Fruit fly (Drosophila melanogaster) whole organism, embryonic: ENCODE results near the gene bor.
A peak's percentile ranks its signal among the peaks of the same experiment; 100 is the strongest.

Source experiments
- Blimp-1 ChIP-seq: fragments of 200-800 bp; sonication (Bioruptor generic); optimal IDR thresholded peaks from 3 replicates; lab custom pipeline; 2018; ENCODE audit warnings: missing biosample characterization, missing genetic modification characterization, mild to moderate bottlenecking, moderate library complexity, missing genetic modification reagents
- BtbVII ChIP-seq: fragments of 200-800 bp; sonication (Bioruptor generic); optimal IDR thresholded peaks from 3 replicates; lab custom pipeline; 2017; ENCODE audit warnings: missing biosample characterization, mild to moderate bottlenecking, missing genetic modification characterization
- CG10267 ChIP-seq: fragments of 200-800 bp; sonication (Bioruptor generic); optimal IDR thresholded peaks from 2 replicates; lab custom pipeline; 2018; ENCODE audit warnings: missing biosample characterization, mild to moderate bottlenecking, missing genetic modification characterization, moderate library complexity
- CG17912 ChIP-seq: fragments of 200-800 bp; sonication (Bioruptor generic); optimal IDR thresholded peaks from 2 replicates; lab custom pipeline; 2018; ENCODE audit warnings: missing biosample characterization, mild to moderate bottlenecking, missing genetic modification characterization
- CG1832 ChIP-seq: fragments of 200-800 bp; sonication (Bioruptor generic); optimal IDR thresholded peaks from 2 replicates; lab custom pipeline; 2017; ENCODE audit warnings: missing biosample characterization, mild to moderate bottlenecking, missing genetic modification characterization, inconsistent platforms
- CG2199 ChIP-seq: fragments of 200-800 bp; sonication (Bioruptor generic); IDR thresholded peaks from 3 replicates; pipeline ENCODE4 v1.3.6; 2022; ENCODE audit warnings: missing biosample characterization, missing genetic modification characterization
- CG2678 ChIP-seq: fragments of 200-800 bp; sonication (Bioruptor generic); optimal IDR thresholded peaks from 3 replicates; lab custom pipeline; 2019; ENCODE audit warnings: missing biosample characterization, mild to moderate bottlenecking, missing genetic modification characterization, moderate library complexity
- CG2712 ChIP-seq: fragments of 200-800 bp; optimal IDR thresholded peaks from 3 replicates; lab custom pipeline; 2019; ENCODE audit warnings: missing biosample characterization, mild to moderate bottlenecking, missing genetic modification characterization, moderate library complexity
- CG30431 ChIP-seq: fragments of 200-800 bp; sonication (Bioruptor generic); optimal IDR thresholded peaks from 2 replicates; lab custom pipeline; 2017; ENCODE audit warnings: missing biosample characterization, missing genetic modification characterization
- CG3065 ChIP-seq: fragments of 200-800 bp; sonication (Bioruptor generic); optimal IDR thresholded peaks from 2 replicates; lab custom pipeline; 2016; ENCODE audit warnings: missing biosample characterization, missing genetic modification characterization
- CG31388 ChIP-seq: fragments of 200-800 bp; sonication (Bioruptor generic); optimal IDR thresholded peaks from 2 replicates; lab custom pipeline; 2016; ENCODE audit warnings: missing biosample characterization, missing genetic modification characterization
- CG32532 ChIP-seq: fragments of 200-800 bp; sonication (Bioruptor generic); IDR thresholded peaks from 2 replicates; pipeline ENCODE4 v1.3.6; 2022; ENCODE audit warnings: missing biosample characterization, missing genetic modification characterization
- CG3281 ChIP-seq: fragments of 200-800 bp; sonication (Bioruptor generic); optimal IDR thresholded peaks from 3 replicates; lab custom pipeline; 2017; ENCODE audit warnings: missing biosample characterization, mild to moderate bottlenecking, missing genetic modification characterization
- CG34224 ChIP-seq: fragments of 200-800 bp; sonication (Bioruptor generic); IDR thresholded peaks from 3 replicates; pipeline ENCODE4 v1.3.6; 2022; ENCODE audit warnings: missing biosample characterization, missing genetic modification characterization; ENCODE audit not compliant: partially characterized antibody
- CG3838 ChIP-seq: fragments of 200-800 bp; sonication (Bioruptor generic); optimal IDR thresholded peaks from 3 replicates; lab custom pipeline; 2016; ENCODE audit warnings: missing biosample characterization, missing genetic modification characterization
- CG42726 ChIP-seq: fragments of 200-800 bp; sonication (Bioruptor generic); IDR thresholded peaks from 2 replicates; pipeline ENCODE4 v1.3.6; 2022; ENCODE audit warnings: missing biosample characterization, missing genetic modification characterization; ENCODE audit not compliant: partially characterized antibody
- CG4730 ChIP-seq: fragments of 200-800 bp; sonication (Bioruptor generic); IDR thresholded peaks from 2 replicates; pipeline ENCODE4 v1.3.6; 2022; ENCODE audit warnings: missing biosample characterization, missing genetic modification characterization
- CG6689 ChIP-seq: fragments of 200-800 bp; sonication (Bioruptor generic); IDR thresholded peaks from 2 replicates; pipeline ENCODE4 v1.3.6; 2022; ENCODE audit warnings: missing biosample characterization, missing genetic modification characterization
- CG9437 ChIP-seq: fragments of 200-800 bp; sonication (Bioruptor generic); optimal IDR thresholded peaks from 2 replicates; lab custom pipeline; 2018; ENCODE audit warnings: missing biosample characterization, mild to moderate bottlenecking, missing genetic modification characterization
- CoRest ChIP-seq: fragments of 200-800 bp; sonication (Bioruptor generic); optimal IDR thresholded peaks from 3 replicates; lab custom pipeline; 2018; ENCODE audit warnings: missing biosample characterization, mild to moderate bottlenecking, missing genetic modification characterization, moderate library complexity
- Deaf1 ChIP-seq: fragments of 200-800 bp; optimal IDR thresholded peaks from 3 replicates; lab custom pipeline; 2019; ENCODE audit warnings: missing biosample characterization, mild to moderate bottlenecking, missing genetic modification characterization, moderate library complexity
- Dfd ChIP-seq, 2 experiments: fragments of >200 bp; optimal IDR thresholded peaks; 2 replicates each; lab custom pipeline; 2017; ENCODE audit warnings: missing biosample characterization in 2 of 2, missing genetic modification characterization in 2 of 2
- Doc2 ChIP-seq: fragments of 200-800 bp; sonication (Bioruptor generic); IDR thresholded peaks from 2 replicates; pipeline ENCODE4 v1.3.6; 2022; ENCODE audit warnings: missing biosample characterization, missing genetic modification characterization
- Dref ChIP-seq: fragments of 200-800 bp; sonication (Bioruptor generic); IDR thresholded peaks from 2 replicates; pipeline ENCODE4 v1.3.6; 2022; ENCODE audit warnings: missing biosample characterization, missing genetic modification characterization
- Eip74EF ChIP-seq, 2 experiments: fragments of 200-800 bp in 1 of 2; fragments of >200 bp in 1 of 2; sonication (Bioruptor generic) in 1 of 2; optimal IDR thresholded peaks; 2 replicates each; lab custom pipeline; 2017 to 2019; ENCODE audit warnings: missing biosample characterization in 2 of 2, missing genetic modification characterization in 2 of 2, mild to moderate bottlenecking in 1 of 2, moderate library complexity in 1 of 2
- Nf-YA ChIP-seq: fragments of 200-800 bp; sonication (Bioruptor generic); IDR thresholded peaks from 2 replicates; pipeline ENCODE4 v1.3.6; 2022; ENCODE audit warnings: missing biosample characterization, missing genetic modification characterization
- Optix ChIP-seq: fragments of 200-800 bp; sonication (Bioruptor generic); IDR thresholded peaks from 3 replicates; pipeline ENCODE4 v1.3.6; 2022; ENCODE audit warnings: missing biosample characterization, missing genetic modification characterization
- Stat92E ChIP-seq, 3 experiments: fragments of >200 bp in 2 of 3; fragments of 200-800 bp in 1 of 3; sonication (Bioruptor generic) in 1 of 3; optimal IDR thresholded peaks; 2 replicates each; lab custom pipeline; 2017 to 2019; ENCODE audit warnings: missing biosample characterization in 3 of 3, missing genetic modification characterization in 3 of 3, mild to moderate bottlenecking in 1 of 3, moderate library complexity in 1 of 3
- Trl ChIP-seq, 3 experiments: fragments of >200 bp in 2 of 3; fragments of 200-800 bp in 1 of 3; sonication (Bioruptor generic) in 1 of 3; optimal IDR thresholded peaks; 2 replicates in 1 of 3; 3 replicates in 2 of 3; lab custom pipeline; 2016 to 2017; ENCODE audit warnings: missing biosample characterization in 1 of 3, missing genetic modification characterization in 1 of 3
- al ChIP-seq: fragments of 200-800 bp; sonication (Bioruptor generic); IDR thresholded peaks from 2 replicates; pipeline ENCODE4 v1.3.6; 2022; ENCODE audit warnings: missing biosample characterization, missing genetic modification characterization
- cwo ChIP-seq: fragments of 200-800 bp; sonication (Bioruptor generic); optimal IDR thresholded peaks from 3 replicates; lab custom pipeline; 2017; ENCODE audit warnings: missing biosample characterization, missing genetic modification characterization, mild to moderate bottlenecking, moderate library complexity, missing genetic modification reagents
- ewg ChIP-seq: fragments of 200-800 bp; sonication (Bioruptor generic); optimal IDR thresholded peaks from 3 replicates; lab custom pipeline; 2017; ENCODE audit warnings: mild to moderate bottlenecking, missing biosample characterization, missing genetic modification reagents, missing genetic modification characterization
- gem ChIP-seq: fragments of 200-800 bp; sonication (Bioruptor generic); optimal IDR thresholded peaks from 2 replicates; lab custom pipeline; 2019; ENCODE audit warnings: missing biosample characterization, mild to moderate bottlenecking, missing genetic modification characterization, moderate library complexity
- gro ChIP-seq: fragments of 200-800 bp; sonication (Bioruptor generic); optimal IDR thresholded peaks from 2 replicates; lab custom pipeline; 2016; ENCODE audit warnings: missing biosample characterization, missing genetic modification characterization
- insv ChIP-seq, 2 experiments: fragments of 200-800 bp; sonication (Bioruptor generic); optimal IDR thresholded peaks; 3 replicates each; lab custom pipeline; 2016 to 2018; ENCODE audit warnings: missing biosample characterization in 2 of 2, missing genetic modification characterization in 2 of 2
- inv ChIP-seq: fragments of 200-800 bp; sonication (Bioruptor generic); IDR thresholded peaks from 2 replicates; pipeline ENCODE4 v1.3.6; 2022; ENCODE audit warnings: missing biosample characterization, missing genetic modification characterization; ENCODE audit not compliant: partially characterized antibody
- jigr1 ChIP-seq: fragments of 200-800 bp; sonication (Bioruptor generic); IDR thresholded peaks from 3 replicates; pipeline ENCODE4 v1.3.6; 2022; ENCODE audit warnings: missing biosample characterization, missing genetic modification characterization
- kay ChIP-seq: fragments of 200-800 bp; sonication (Bioruptor generic); optimal IDR thresholded peaks from 2 replicates; lab custom pipeline; 2016; ENCODE audit warnings: missing biosample characterization, missing genetic modification characterization
- kni ChIP-seq: fragments of 200-800 bp; sonication (Bioruptor generic); optimal IDR thresholded peaks from 3 replicates; lab custom pipeline; 2017; ENCODE audit warnings: mild to moderate bottlenecking, missing biosample characterization, missing genetic modification reagents, missing genetic modification characterization
- knrl ChIP-seq: fragments of 200-800 bp; sonication (Bioruptor generic); IDR thresholded peaks from 3 replicates; pipeline ENCODE4 v1.3.6; 2022; ENCODE audit warnings: missing biosample characterization, missing genetic modification characterization; ENCODE audit not compliant: partially characterized antibody
- mam ChIP-seq: fragments of 200-800 bp; sonication (Bioruptor generic); optimal IDR thresholded peaks from 3 replicates; lab custom pipeline; 2016; ENCODE audit warnings: missing biosample characterization, missing genetic modification characterization
- pho ChIP-seq: fragments of 200-800 bp; sonication (Bioruptor generic); optimal IDR thresholded peaks from 2 replicates; lab custom pipeline; 2016; ENCODE audit warnings: missing biosample characterization, missing genetic modification characterization
- pita ChIP-seq: fragments of 200-800 bp; sonication (Bioruptor generic); optimal IDR thresholded peaks from 2 replicates; lab custom pipeline; 2017; ENCODE audit warnings: missing biosample characterization, mild to moderate bottlenecking, missing genetic modification characterization
- pros ChIP-seq: fragments of 200-800 bp; sonication (Bioruptor generic); optimal IDR thresholded peaks from 3 replicates; lab custom pipeline; 2019; ENCODE audit warnings: missing biosample characterization, mild to moderate bottlenecking, missing genetic modification characterization, moderate library complexity
- pzg ChIP-seq: fragments of 200-800 bp; sonication (Bioruptor generic); optimal IDR thresholded peaks from 3 replicates; lab custom pipeline; 2018; ENCODE audit warnings: missing biosample characterization, mild to moderate bottlenecking, missing genetic modification characterization, moderate library complexity
- sd ChIP-seq: fragments of 200-800 bp; sonication (Bioruptor generic); optimal IDR thresholded peaks from 3 replicates; lab custom pipeline; 2018; ENCODE audit warnings: missing biosample characterization, mild to moderate bottlenecking, missing genetic modification characterization, moderate library complexity
- sens ChIP-seq: fragments of 200-800 bp; sonication (Bioruptor generic); peaks from one replicate; lab custom pipeline; 2016; ENCODE audit warnings: missing biosample characterization, missing genetic modification characterization
- sr ChIP-seq: fragments of 200-800 bp; sonication (Bioruptor generic); IDR thresholded peaks from 3 replicates; pipeline ENCODE4 v1.3.6; 2022; ENCODE audit warnings: missing biosample characterization, missing genetic modification characterization
- tna ChIP-seq: fragments of 200-800 bp; sonication (Bioruptor generic); IDR thresholded peaks from 2 replicates; pipeline ENCODE4 v1.3.6; 2022; ENCODE audit warnings: missing biosample characterization, missing genetic modification characterization; ENCODE audit not compliant: partially characterized antibody
- wdn ChIP-seq: fragments of 200-800 bp; sonication (Bioruptor generic); IDR thresholded peaks from 2 replicates; pipeline ENCODE4 v1.3.6; 2022; ENCODE audit warnings: missing biosample characterization, missing genetic modification characterization
- yki ChIP-seq: fragments of >200 bp; optimal IDR thresholded peaks from 3 replicates; lab custom pipeline; 2018

The bor gene

dm6 chr3R:16277543-16277942, 13.6 kb upstream of the bor start (continued):
- TF ChIP-seq sd (peak; percentile 34), yki (lab: Kevin White, UChicago) (no peak), Blimp-1 (no peak), Optix (GFP tag; lab: Robert Waterston, UW) (no peak), gro (GFP tag; lab: Kevin White, UChicago) (peak; percentile 25), Doc2 (GFP tag; lab: Robert Waterston, UW) (no peak), Trl (optimal IDR thresholded peaks at IDR 0.05; lab: Kevin White, UChicago) (peak; percentile 48 to 79), Trl (GFP tag; optimal IDR thresholded peaks at IDR 0.05; lab: Kevin White, UChicago) (no peak), kay (GFP tag; lab: Kevin White, UChicago) (no peak), CG30431 (no peak), CG3838 (GFP tag; lab: Kevin White, UChicago) (no peak), Deaf1 (tag; lab: Kevin White, UChicago) (no peak), cwo (GFP tag; lab: Kevin White, UChicago) (no peak), CG31388 (GFP tag; lab: Kevin White, UChicago) (no peak), CG17912 (no peak), CG32532 (GFP tag; lab: Robert Waterston, UW) (no peak), Eip74EF (GFP tag; optimal IDR thresholded peaks at IDR 0.05; lab: Kevin White, UChicago) (no peak), sr (peak; percentile 96), pros (GFP tag; lab: Kevin White, UChicago) (peak; percentile 8), CG10267 (no peak), ewg (GFP tag; lab: Kevin White, UChicago) (peak; percentile 5), sens (GFP tag; lab: Kevin White, UChicago) (peak; percentile 57), kni (no peak), al (GFP tag; lab: Robert Waterston, UW) (no peak), CoRest (tag; lab: Kevin White, UChicago) (no peak), Dfd (GFP tag; optimal IDR thresholded peaks at IDR 0.05; lab: Kevin White, UChicago) (no peak)
- TF ChIP-seq, all 482 proteins: peak for 23

- TF ChIP-seq knrl (GFP tag; lab: Robert Waterston, UW) (no peak), CG4730 (GFP tag; lab: Robert Waterston, UW) (no peak), wdn (GFP tag; lab: Robert Waterston, UW) (no peak), CG3281 (GFP tag; lab: Kevin White, UChicago) (no peak), CG2712 (tag; lab: Kevin White, UChicago) (no peak), CG34224 (GFP tag; lab: Robert Waterston, UW) (no peak), mam (GFP tag; lab: Kevin White, UChicago) (no peak), tna (GFP tag; lab: Robert Waterston, UW) (no peak), CG9437 (GFP tag; lab: Kevin White, UChicago) (no peak), Stat92E (GFP tag; optimal IDR thresholded peaks at IDR 0.05; lab: Kevin White, UChicago) (no peak), pita (GFP tag; lab: Kevin White, UChicago) (no peak), BtbVII (GFP tag; lab: Kevin White, UChicago) (no peak), pzg (GFP tag; lab: Kevin White, UChicago) (no peak), CG2199 (no peak), Nf-YA (no peak), pho (GFP tag; lab: Kevin White, UChicago) (no peak), inv (GFP tag; lab: Robert Waterston, UW) (no peak), sens (GFP tag; lab: Kevin White, UChicago) (peak; percentile 13), insv (GFP tag; optimal IDR thresholded peaks at IDR 0.05; lab: Kevin White, UChicago) (no peak), CG1832 (no peak), gem (peak; percentile 10), CG2678 (tag; lab: Kevin White, UChicago) (peak; percentile 16), jigr1 (GFP tag; lab: Robert Waterston, UW) (no peak), CG6689 (GFP tag; lab: Robert Waterston, UW) (no peak), Blimp-1 (no peak), CG42726 (GFP tag; lab: Robert Waterston, UW) (no peak), Dref (GFP tag; lab: Robert Waterston, UW) (no peak), CG30431 (no peak), CG3065 (GFP tag; lab: Kevin White, UChicago) (no peak)
Measured at dm6 chr3R:16276992-16277391, 13.1 kb upstream of the bor start.
